Fruit fly (Drosophila melanogaster) whole organism, embryonic: ENCODE measurements around the gene CG4615.

Experiments used
- Antp ChIP-seq: fragments of 200-800 bp; sonication (Bioruptor generic); optimal IDR thresholded peaks from 3 replicates; lab custom pipeline; 2016; ENCODE audit warnings: missing biosample characterization, missing genetic modification characterization
- CG11398 ChIP-seq: fragments of 200-800 bp; sonication (Bioruptor generic); optimal IDR thresholded peaks from 2 replicates; lab custom pipeline; 2016; ENCODE audit warnings: missing biosample characterization, missing genetic modification characterization
- CG12391 ChIP-seq: fragments of 200-800 bp; sonication (Bioruptor generic); optimal IDR thresholded peaks from 3 replicates; lab custom pipeline; 2018; ENCODE audit warnings: missing biosample characterization, mild to moderate bottlenecking, missing genetic modification characterization, moderate library complexity
- CG13123 ChIP-seq: fragments of 200-800 bp; sonication (Bioruptor generic); optimal IDR thresholded peaks from 2 replicates; lab custom pipeline; 2016; ENCODE audit warnings: missing biosample characterization, missing genetic modification characterization
- CG13624 ChIP-seq: fragments of 200-800 bp; sonication (Bioruptor generic); optimal IDR thresholded peaks from 2 replicates; lab custom pipeline; 2016; ENCODE audit warnings: missing biosample characterization, missing genetic modification characterization
- CG15011 ChIP-seq: fragments of 200-800 bp; sonication (Bioruptor generic); optimal IDR thresholded peaks from 3 replicates; lab custom pipeline; 2018; ENCODE audit warnings: missing biosample characterization, mild to moderate bottlenecking, missing genetic modification characterization
- CG15601 ChIP-seq: fragments of 200-800 bp; sonication (Bioruptor generic); optimal IDR thresholded peaks from 3 replicates; lab custom pipeline; 2019; ENCODE audit warnings: missing biosample characterization, mild to moderate bottlenecking, missing genetic modification characterization, moderate library complexity
- CG16813 ChIP-seq: fragments of 200-800 bp; sonication (Bioruptor generic); IDR thresholded peaks from 3 replicates; pipeline ENCODE4 v1.3.6; 2022; ENCODE audit warnings: missing biosample characterization, missing genetic modification characterization; ENCODE audit not compliant: partially characterized antibody
- CG17359 ChIP-seq: fragments of 200-800 bp; sonication (Bioruptor generic); optimal IDR thresholded peaks from 3 replicates; lab custom pipeline; 2018; ENCODE audit warnings: missing biosample characterization, mild to moderate bottlenecking, missing genetic modification characterization, moderate library complexity
- CG4820 ChIP-seq: fragments of 200-800 bp; sonication (Bioruptor generic); optimal IDR thresholded peaks from 3 replicates; lab custom pipeline; 2016; ENCODE audit warnings: missing biosample characterization, missing genetic modification characterization
- CG4854 ChIP-seq: fragments of 200-800 bp; sonication (Bioruptor generic); optimal IDR thresholded peaks from 2 replicates; lab custom pipeline; 2016; ENCODE audit warnings: missing biosample characterization, missing genetic modification characterization, inconsistent platforms
- CG6854 ChIP-seq: fragments of 200-800 bp; sonication (Bioruptor generic); optimal IDR thresholded peaks from 3 replicates; lab custom pipeline; 2017; ENCODE audit warnings: missing biosample characterization, mild to moderate bottlenecking, missing genetic modification characterization
- CG7271 ChIP-seq: fragments of 200-800 bp; sonication (Bioruptor generic); optimal IDR thresholded peaks from 2 replicates; lab custom pipeline; 2018; ENCODE audit warnings: missing biosample characterization, mild to moderate bottlenecking, missing genetic modification characterization, moderate library complexity
- CG7372 ChIP-seq: fragments of 200-800 bp; sonication (Bioruptor generic); IDR thresholded peaks from 2 replicates; pipeline ENCODE4 v1.3.6; 2022; ENCODE audit warnings: missing biosample characterization, missing genetic modification characterization
- CG9215 ChIP-seq: fragments of 200-800 bp; sonication (Bioruptor generic); IDR thresholded peaks from 2 replicates; pipeline ENCODE4 v1.3.6; 2022; ENCODE audit warnings: missing biosample characterization, missing genetic modification characterization
- Chrac-16 ChIP-seq: fragments of 200-800 bp; sonication (Bioruptor generic); optimal IDR thresholded peaks from 3 replicates; lab custom pipeline; 2016; ENCODE audit warnings: missing biosample characterization, missing genetic modification characterization
- Elba2 ChIP-seq: fragments of 200-800 bp; sonication (Bioruptor generic); optimal IDR thresholded peaks from 3 replicates; lab custom pipeline; 2016; ENCODE audit warnings: missing biosample characterization, missing genetic modification characterization
- Ets65A ChIP-seq: fragments of 200-800 bp; sonication (Bioruptor generic); peaks from one replicate; lab custom pipeline; 2016; ENCODE audit warnings: missing biosample characterization, missing genetic modification characterization
- Fer2 ChIP-seq: fragments of 200-800 bp; sonication (Bioruptor generic); optimal IDR thresholded peaks from 2 replicates; lab custom pipeline; 2018; ENCODE audit warnings: missing biosample characterization, mild to moderate bottlenecking, missing genetic modification characterization, moderate library complexity
- HmgZ ChIP-seq: fragments of 200-800 bp; sonication (Bioruptor generic); optimal IDR thresholded peaks from 2 replicates; lab custom pipeline; 2018; ENCODE audit warnings: missing biosample characterization, mild to moderate bottlenecking, missing genetic modification characterization
- Mad ChIP-seq: fragments of 200-800 bp; sonication (Bioruptor generic); optimal IDR thresholded peaks from 2 replicates; lab custom pipeline; 2016; ENCODE audit warnings: missing biosample characterization, missing genetic modification characterization
- NFAT ChIP-seq: fragments of 200-800 bp; sonication (Bioruptor generic); IDR thresholded peaks from 2 replicates; pipeline ENCODE4 v1.3.6; 2022; ENCODE audit warnings: missing biosample characterization, missing genetic modification characterization
- Neu2 ChIP-seq: fragments of 200-800 bp; sonication (Bioruptor generic); optimal IDR thresholded peaks from 3 replicates; lab custom pipeline; 2016; ENCODE audit warnings: missing biosample characterization, missing genetic modification characterization, borderline replicate concordance
- Nf-YC ChIP-seq: fragments of 200-800 bp; optimal IDR thresholded peaks from 3 replicates; lab custom pipeline; 2019; ENCODE audit warnings: missing biosample characterization, mild to moderate bottlenecking, missing genetic modification characterization, moderate library complexity
- Oli ChIP-seq: fragments of 200-800 bp; sonication (Bioruptor generic); optimal IDR thresholded peaks from 2 replicates; lab custom pipeline; 2018; ENCODE audit warnings: missing biosample characterization, mild to moderate bottlenecking, missing genetic modification characterization, moderate library complexity
- Opbp ChIP-seq: fragments of 200-800 bp; sonication (Bioruptor generic); IDR thresholded peaks from 3 replicates; pipeline ENCODE4 v1.3.6; 2022; ENCODE audit warnings: missing biosample characterization, missing genetic modification characterization; ENCODE audit not compliant: partially characterized antibody
- PHDP ChIP-seq: fragments of 200-800 bp; sonication (Bioruptor generic); optimal IDR thresholded peaks from 3 replicates; lab custom pipeline; 2018; ENCODE audit warnings: missing biosample characterization, mild to moderate bottlenecking, missing genetic modification characterization, moderate library complexity
- Ravus ChIP-seq: fragments of 200-800 bp; sonication (Bioruptor generic); IDR thresholded peaks from 2 replicates; pipeline ENCODE4 v1.3.6; 2022; ENCODE audit warnings: missing biosample characterization, missing genetic modification characterization
- Usf ChIP-seq: fragments of 200-800 bp; sonication (Bioruptor generic); optimal IDR thresholded peaks from 2 replicates; lab custom pipeline; 2017; ENCODE audit warnings: missing genotype, missing biosample characterization, missing genetic modification characterization
- ac ChIP-seq: fragments of 200-800 bp; sonication (Bioruptor generic); optimal IDR thresholded peaks from 3 replicates; lab custom pipeline; 2017; ENCODE audit warnings: missing biosample characterization, mild to moderate bottlenecking, missing genetic modification characterization
- ato ChIP-seq: fragments of 200-800 bp; sonication (Bioruptor generic); IDR thresholded peaks from 2 replicates; pipeline ENCODE4 v1.3.6; 2022; ENCODE audit warnings: missing biosample characterization, missing genetic modification characterization; ENCODE audit not compliant: partially characterized antibody
- bsh ChIP-seq, 2 experiments: fragments of 200-800 bp; sonication (Bioruptor generic); optimal IDR thresholded peaks; 2 replicates each; lab custom pipeline; 2017 to 2018; ENCODE audit warnings: mild to moderate bottlenecking in 2 of 2, missing biosample characterization in 2 of 2, missing genetic modification characterization in 2 of 2, moderate library complexity in 1 of 2
- cad ChIP-seq: fragments of >200 bp; optimal IDR thresholded peaks from 2 replicates; lab custom pipeline; 2017; ENCODE audit warnings: missing biosample characterization, missing genetic modification characterization
- crol ChIP-seq: fragments of 200-800 bp; sonication (Bioruptor generic); IDR thresholded peaks from 2 replicates; pipeline ENCODE4 v1.3.6; 2022; ENCODE audit warnings: missing biosample characterization, missing genetic modification characterization
- esg ChIP-seq: fragments of 200-800 bp; sonication (Bioruptor generic); conservative IDR thresholded peaks from 2 replicates; pipeline ENCODE4 v1.3.6; 2022; ENCODE audit warnings: missing biosample characterization, missing genetic modification characterization
- eyg ChIP-seq: fragments of 200-800 bp; sonication (Bioruptor generic); optimal IDR thresholded peaks from 3 replicates; lab custom pipeline; 2016; ENCODE audit warnings: missing biosample characterization, missing genetic modification characterization
- grau ChIP-seq: fragments of 200-800 bp; optimal IDR thresholded peaks from 3 replicates; lab custom pipeline; 2019; ENCODE audit warnings: missing biosample characterization, mild to moderate bottlenecking, missing genetic modification characterization, moderate library complexity
- ind ChIP-seq: fragments of 200-800 bp; sonication (Bioruptor generic); optimal IDR thresholded peaks from 3 replicates; lab custom pipeline; 2016; ENCODE audit warnings: missing biosample characterization, missing genetic modification characterization
- knrl ChIP-seq: fragments of 200-800 bp; sonication (Bioruptor generic); IDR thresholded peaks from 3 replicates; pipeline ENCODE4 v1.3.6; 2022; ENCODE audit warnings: missing biosample characterization, missing genetic modification characterization; ENCODE audit not compliant: partially characterized antibody
- nerfin-1 ChIP-seq: fragments of 200-800 bp; sonication (Bioruptor generic); optimal IDR thresholded peaks from 3 replicates; lab custom pipeline; 2019; ENCODE audit warnings: missing biosample characterization, mild to moderate bottlenecking, missing genetic modification characterization, moderate library complexity
- nerfin-2 ChIP-seq: fragments of 200-800 bp; sonication (Bioruptor generic); IDR thresholded peaks from 2 replicates; pipeline ENCODE4 v1.3.6; 2022; ENCODE audit warnings: missing biosample characterization, missing genetic modification characterization; ENCODE audit not compliant: partially characterized antibody
- nmo ChIP-seq: fragments of 200-800 bp; sonication (Bioruptor generic); optimal IDR thresholded peaks from 2 replicates; lab custom pipeline; 2018; ENCODE audit warnings: missing biosample characterization, mild to moderate bottlenecking, missing genetic modification characterization, moderate library complexity
- oc ChIP-seq: fragments of 200-800 bp; sonication (Bioruptor generic); optimal IDR thresholded peaks from 2 replicates; lab custom pipeline; 2018; ENCODE audit warnings: missing biosample characterization, mild to moderate bottlenecking, missing genetic modification characterization, moderate library complexity
- rib ChIP-seq: fragments of 200-800 bp; sonication (Bioruptor generic); IDR thresholded peaks from 2 replicates; pipeline ENCODE4 v1.3.6; 2022; ENCODE audit warnings: missing biosample characterization, missing genetic modification characterization
- ro ChIP-seq: fragments of 200-800 bp; sonication (Bioruptor generic); IDR thresholded peaks from 2 replicates; pipeline ENCODE4 v1.3.6; 2022; ENCODE audit warnings: missing biosample characterization, missing genetic modification characterization
- row ChIP-seq: fragments of 200-800 bp; sonication (Bioruptor generic); IDR thresholded peaks from 3 replicates; pipeline ENCODE4 v1.3.6; 2022; ENCODE audit warnings: missing biosample characterization, missing genetic modification characterization
- sima ChIP-seq: fragments of 200-800 bp; sonication (Bioruptor generic); optimal IDR thresholded peaks from 2 replicates; lab custom pipeline; 2016; ENCODE audit warnings: missing biosample characterization, missing genetic modification characterization
- sisA ChIP-seq: fragments of 200-800 bp; sonication (Bioruptor generic); IDR thresholded peaks from 2 replicates; pipeline ENCODE4 v1.3.6; 2022; ENCODE audit warnings: missing biosample characterization, missing genetic modification characterization
- toy ChIP-seq: fragments of 200-800 bp; sonication (Bioruptor generic); IDR thresholded peaks from 2 replicates; pipeline ENCODE4 v1.3.6; 2022; ENCODE audit warnings: missing biosample characterization, missing genetic modification characterization
- wdn ChIP-seq: fragments of 200-800 bp; sonication (Bioruptor generic); IDR thresholded peaks from 2 replicates; pipeline ENCODE4 v1.3.6; 2022; ENCODE audit warnings: missing biosample characterization, missing genetic modification characterization
- wor ChIP-seq: fragments of 200-800 bp; sonication (Bioruptor generic); IDR thresholded peaks from 2 replicates; pipeline ENCODE4 v1.3.6; 2022; ENCODE audit warnings: missing biosample characterization, missing genetic modification characterization
- zf30C ChIP-seq: fragments of 200-800 bp; sonication (Bioruptor generic); optimal IDR thresholded peaks from 3 replicates; lab custom pipeline; 2018; ENCODE audit warnings: missing biosample characterization, mild to moderate bottlenecking, missing genetic modification characterization

CG4615 gene

DNA sequence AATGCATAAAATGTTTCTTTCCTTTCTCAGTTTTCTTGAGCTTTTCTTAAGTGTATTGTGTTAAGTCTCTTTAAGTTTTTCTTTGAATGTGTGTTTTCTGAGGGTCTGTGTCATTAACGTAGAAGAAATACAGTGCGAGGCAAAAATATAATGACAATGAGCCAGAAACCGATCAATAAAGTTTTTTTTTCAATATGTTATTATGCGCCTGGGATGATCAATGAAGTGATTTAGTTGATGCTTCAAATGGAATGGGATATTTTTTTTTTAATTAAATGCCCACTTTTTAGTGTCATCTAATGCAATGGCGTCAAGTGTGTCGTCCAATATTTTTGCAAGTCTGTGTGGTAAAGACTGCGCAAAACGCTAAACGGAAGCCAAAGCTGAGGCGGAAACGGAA lies 15.6 kb downstream of the CG4615 start (continued):
- TF ChIP-seq Chrac-16: no peak
- TF ChIP-seq CG4854 (GFP tag; lab: Kevin White, UChicago): no peak
- TF ChIP-seq bsh (GFP tag; optimal IDR thresholded peaks at IDR 0.05; lab: Kevin White, UChicago): peak in 1 of 2 experiments; percentile 30
- TF ChIP-seq CG15601 (tag; lab: Kevin White, UChicago): no peak
- TF ChIP-seq row (GFP tag; lab: Robert Waterston, UW): peak; percentile 55; the same call in 2 of the 3 replicates
- TF ChIP-seq Antp: no peak
- no peak for TF ChIP-seq Fer2
- peak; percentile 10 for TF ChIP-seq CG13624 (GFP tag; lab: Kevin White, UChicago)
- no peak for TF ChIP-seq Oli (tag; lab: Kevin White, UChicago)
- peak; percentile 16 for TF ChIP-seq ind
- TF ChIP-seq Ravus (GFP tag; lab: Robert Waterston, UW): no peak
- TF ChIP-seq oc (tag; lab: Kevin White, UChicago): no peak
- no peak for TF ChIP-seq CG16813 (GFP tag; lab: Robert Waterston, UW)
- no peak for TF ChIP-seq nmo (GFP tag; lab: Kevin White, UChicago)
- TF ChIP-seq Ets65A (GFP tag; lab: Kevin White, UChicago): no peak
- TF ChIP-seq ac: no peak
- no peak for TF ChIP-seq Opbp
- TF ChIP-seq sima: no peak
- no peak for TF ChIP-seq Mad (GFP tag; lab: Kevin White, UChicago)
- TF ChIP-seq Elba2: no peak
- TF ChIP-seq CG13123 (GFP tag; lab: Kevin White, UChicago): no peak
- 0 out of 2 replicates have a peak, but pooled peaks have one; percentile 19 for TF ChIP-seq CG7372 (GFP tag; lab: Robert Waterston, UW)
- peak; percentile 5 for TF ChIP-seq CG12391 (tag; lab: Kevin White, UChicago)
- TF ChIP-seq Usf (GFP tag; lab: Kevin White, UChicago): no peak
- TF ChIP-seq CG4820 (GFP tag; lab: Kevin White, UChicago): no peak
- no peak for TF ChIP-seq ato (GFP tag; lab: Robert Waterston, UW)
- TF ChIP-seq esg (GFP tag; lab: Robert Waterston, UW): no peak; the same call in 1 of the 2 replicates
- TF ChIP-seq grau (tag; lab: Kevin White, UChicago): no peak
- no peak for TF ChIP-seq ro (GFP tag; lab: Robert Waterston, UW)
- TF ChIP-seq NFAT (GFP tag; lab: Robert Waterston, UW): no peak
- TF ChIP-seq CG17359 (tag; lab: Kevin White, UChicago): peak; percentile 9
- no peak for TF ChIP-seq CG9215
- TF ChIP-seq rib (GFP tag; lab: Robert Waterston, UW): no peak
- no peak for TF ChIP-seq knrl (GFP tag; lab: Robert Waterston, UW)
- no peak for TF ChIP-seq Nf-YC
- TF ChIP-seq Neu2 (GFP tag; lab: Kevin White, UChicago): no peak
- TF ChIP-seq CG11398 (GFP tag; lab: Kevin White, UChicago): no peak
- TF ChIP-seq CG6854 (GFP tag; lab: Kevin White, UChicago): no peak
- TF ChIP-seq wor (GFP tag; lab: Robert Waterston, UW): no peak
- no peak for TF ChIP-seq HmgZ (tag; lab: Kevin White, UChicago)
- TF ChIP-seq CG7271 (tag; lab: Kevin White, UChicago): peak; percentile 27
- no peak for TF ChIP-seq cad (GFP tag; lab: Kevin White, UChicago)
- TF ChIP-seq crol: no peak
- no peak for TF ChIP-seq toy (GFP tag; lab: Robert Waterston, UW)
- no peak for TF ChIP-seq zf30C
- no peak; the same call in 1 of the 2 replicates for TF ChIP-seq sisA
- no peak for TF ChIP-seq nerfin-2 (GFP tag; lab: Robert Waterston, UW)
- peak; percentile 16 for TF ChIP-seq PHDP (tag; lab: Kevin White, UChicago)
- TF ChIP-seq wdn (GFP tag; lab: Robert Waterston, UW): no peak
- TF ChIP-seq CG15011 (GFP tag; lab: Kevin White, UChicago): no peak
- TF ChIP-seq nerfin-1 (tag; lab: Kevin White, UChicago): no peak
- no peak for TF ChIP-seq eyg (GFP tag; lab: Kevin White, UChicago)
